Worm (Caenorhabditis elegans) whole organism, mixed stage, embryonic: ENCODE measurements around the gene F53F4.2.

Experiments
- M03D4.4 ChIP-seq: sonication (generic microtip); optimal IDR thresholded peaks from 2 replicates; lab custom pipeline; 2017; ENCODE audit warnings: mild to moderate bottlenecking, missing genetic modification characterization, missing compliant biosample characterization
- bed-3 ChIP-seq: fragments of 200-800 bp; sonication (Bioruptor generic); optimal IDR thresholded peaks from 3 replicates; lab custom pipeline; 2018; ENCODE audit warnings: mild to moderate bottlenecking, missing genetic modification characterization, moderate library complexity, missing compliant biosample characterization
- blmp-1 ChIP-seq: fragments of 150-350 bp; optimal IDR thresholded peaks from 2 replicates; lab custom pipeline; 2014; ENCODE audit warnings: missing biosample characterization, missing genetic modification characterization
- ceh-43 ChIP-seq: fragments of 200-800 bp; sonication (Bioruptor generic); optimal IDR thresholded peaks from 2 replicates; lab custom pipeline; 2018; ENCODE audit warnings: mild to moderate bottlenecking, missing genetic modification characterization, moderate library complexity, missing compliant biosample characterization
- ceh-83 ChIP-seq: fragments of 200-800 bp; sonication (Bioruptor generic); optimal IDR thresholded peaks from 2 replicates; lab custom pipeline; 2018; ENCODE audit warnings: mild to moderate bottlenecking, missing genetic modification characterization, missing compliant biosample characterization
- ces-1 ChIP-seq: fragments of 150-350 bp; optimal IDR thresholded peaks from 2 replicates; lab custom pipeline; 2014; ENCODE audit warnings: missing biosample characterization, missing genetic modification reagents, missing genetic modification characterization
- cnd-1 ChIP-seq: fragments of 200-800 bp; sonication (Bioruptor generic); optimal IDR thresholded peaks from 2 replicates; lab custom pipeline; 2018; ENCODE audit warnings: mild to moderate bottlenecking, missing genetic modification characterization, missing compliant biosample characterization
- drap-1 ChIP-seq: fragments of 200-800 bp; sonication (Bioruptor generic); optimal IDR thresholded peaks from 3 replicates; lab custom pipeline; 2018; ENCODE audit warnings: mild to moderate bottlenecking, missing genetic modification characterization, missing compliant biosample characterization
- elt-1 ChIP-seq: sonication (generic microtip); optimal IDR thresholded peaks from 2 replicates; lab custom pipeline; 2017; ENCODE audit warnings: missing genetic modification characterization, mild to moderate bottlenecking, missing compliant biosample characterization, antibody characterized with exemption, moderate library complexity, borderline replicate concordance; ENCODE audit not compliant: insufficient read depth
- elt-3 ChIP-seq: fragments of 150-350 bp; optimal IDR thresholded peaks from 2 replicates; lab custom pipeline; 2014; ENCODE audit warnings: missing biosample characterization, missing genetic modification characterization
- flh-1 ChIP-seq: fragments of 200-800 bp; sonication (Bioruptor generic); optimal IDR thresholded peaks from 2 replicates; lab custom pipeline; 2018; ENCODE audit warnings: mild to moderate bottlenecking, missing genetic modification characterization, moderate library complexity, missing compliant biosample characterization
- ham-2 ChIP-seq: fragments of 200-800 bp; sonication (Bioruptor generic); optimal IDR thresholded peaks from 2 replicates; lab custom pipeline; 2018; ENCODE audit warnings: mild to moderate bottlenecking, missing genetic modification characterization, missing compliant biosample characterization
- hlh-1 ChIP-seq: fragments of 150-350 bp; optimal IDR thresholded peaks from 2 replicates; lab custom pipeline; 2014; ENCODE audit warnings: missing biosample characterization, missing genetic modification reagents, missing genetic modification characterization
- lin-13 ChIP-seq: fragments of 150-350 bp; optimal IDR thresholded peaks from 2 replicates; lab custom pipeline; 2014; ENCODE audit warnings: missing biosample characterization, missing genetic modification characterization
- lsy-2 ChIP-seq: fragments of 150-350 bp; optimal IDR thresholded peaks from 2 replicates; lab custom pipeline; 2014; ENCODE audit warnings: missing biosample characterization, missing genetic modification characterization
- mab-5 ChIP-seq: fragments of 150-350 bp; optimal IDR thresholded peaks from 2 replicates; lab custom pipeline; 2014; ENCODE audit warnings: missing biosample characterization, missing genetic modification characterization
- mep-1 ChIP-seq: fragments of 150-350 bp; optimal IDR thresholded peaks from 2 replicates; lab custom pipeline; 2017; ENCODE audit warnings: missing biosample characterization, missing genetic modification reagents, missing genetic modification characterization, inconsistent platforms
- mls-2 ChIP-seq: sonication (generic microtip); optimal IDR thresholded peaks from 2 replicates; lab custom pipeline; 2016; ENCODE audit warnings: mild to moderate bottlenecking, missing genetic modification characterization, moderate library complexity, missing compliant biosample characterization
- nhr-12 ChIP-seq: fragments of 150-350 bp; optimal IDR thresholded peaks from 2 replicates; lab custom pipeline; 2014; ENCODE audit warnings: missing biosample characterization, missing genetic modification characterization
- nhr-2 ChIP-seq: fragments of 150-350 bp; optimal IDR thresholded peaks from 2 replicates; lab custom pipeline; 2014; ENCODE audit warnings: missing biosample characterization, missing genetic modification characterization
- nhr-237 ChIP-seq: fragments of 150-350 bp; optimal IDR thresholded peaks from 2 replicates; lab custom pipeline; 2014; ENCODE audit warnings: missing biosample characterization, missing genetic modification characterization
- nhr-76 ChIP-seq: sonication (generic microtip); optimal IDR thresholded peaks from 2 replicates; lab custom pipeline; 2017; ENCODE audit warnings: missing biosample characterization, missing genetic modification characterization
- pha-4 ChIP-seq: fragments of 150-350 bp; optimal IDR thresholded peaks from 2 replicates; lab custom pipeline; 2018; ENCODE audit warnings: missing biosample characterization, missing genetic modification reagents, missing genetic modification characterization
- sem-2 ChIP-seq: fragments of 200-800 bp; sonication (Bioruptor generic); optimal IDR thresholded peaks from 2 replicates; lab custom pipeline; 2018; ENCODE audit warnings: mild to moderate bottlenecking, missing genetic modification characterization, missing compliant biosample characterization
- snpc-4 ChIP-seq: fragments of 150-350 bp; optimal IDR thresholded peaks from 2 replicates; lab custom pipeline; 2014; ENCODE audit warnings: missing biosample characterization, missing genetic modification characterization
- sptf-1 ChIP-seq: sonication (generic microtip); optimal IDR thresholded peaks from 2 replicates; lab custom pipeline; 2017; ENCODE audit warnings: mild to moderate bottlenecking, missing genetic modification characterization, moderate library complexity, missing compliant biosample characterization
- tbx-8 ChIP-seq: fragments of 200-800 bp; sonication (Bioruptor generic); optimal IDR thresholded peaks from 2 replicates; lab custom pipeline; 2018; ENCODE audit warnings: mild to moderate bottlenecking, missing genetic modification characterization, moderate library complexity, missing compliant biosample characterization
- unc-120 ChIP-seq: sonication (generic microtip); optimal IDR thresholded peaks from 2 replicates; lab custom pipeline; 2017; ENCODE audit warnings: missing genetic modification characterization, missing compliant biosample characterization; ENCODE audit not compliant: poor library complexity, severe bottlenecking
- unc-39 ChIP-seq: fragments of 150-350 bp; optimal IDR thresholded peaks from 2 replicates; lab custom pipeline; 2014; ENCODE audit warnings: missing biosample characterization, missing genetic modification characterization
- unc-62 ChIP-seq: fragments of 150-350 bp; optimal IDR thresholded peaks from 2 replicates; lab custom pipeline; 2014; ENCODE audit warnings: missing biosample characterization, missing genetic modification reagents, missing genetic modification characterization
- zip-8 ChIP-seq: fragments of 150-350 bp; optimal IDR thresholded peaks from 2 replicates; lab custom pipeline; 2014; ENCODE audit warnings: missing biosample characterization, missing genetic modification characterization
- ztf-11 ChIP-seq: fragments of 150-350 bp; optimal IDR thresholded peaks from 2 replicates; lab custom pipeline; 2014; ENCODE audit warnings: missing biosample characterization, missing genetic modification characterization

F53F4.2 gene

ce11 chrV:13593083-13593482 is 3.7 kb upstream of the F53F4.2 start, which contains the start of gene F53F4.4:
Gene F53F4.4 (plus strand): TSS chrV:13593383.
- no peak for TF ChIP-seq zip-8
- TF ChIP-seq nhr-76: no peak
- no peak for TF ChIP-seq nhr-2 (tag; lab: Kevin White, UChicago)
- no peak for TF ChIP-seq snpc-4 (tag; lab: Kevin White, UChicago)
- no peak for TF ChIP-seq lin-13 (tag; lab: Kevin White, UChicago)
- TF ChIP-seq blmp-1 (tag; lab: Kevin White, UChicago): no peak
- TF ChIP-seq mab-5 (tag; lab: Kevin White, UChicago): no peak
- TF ChIP-seq nhr-12 (tag; lab: Kevin White, UChicago): no peak
- TF ChIP-seq drap-1: no peak
- no peak for TF ChIP-seq unc-62
- TF ChIP-seq elt-3: no peak
- TF ChIP-seq ceh-43 (GFP tag; lab: Kevin White, UChicago): no peak
- no peak for TF ChIP-seq cnd-1 (tag; lab: Kevin White, UChicago)

- TF ChIP-seq ces-1 (GFP tag; lab: Kevin White, UChicago): no peak
- no peak for TF ChIP-seq unc-39
- no peak for TF ChIP-seq blmp-1 (tag; lab: Kevin White, UChicago)
- no peak for TF ChIP-seq pha-4 (tag; lab: Kevin White, UChicago)
- TF ChIP-seq flh-1 (GFP tag; lab: Kevin White, UChicago): no peak
- no peak for TF ChIP-seq hlh-1 (tag; lab: Kevin White, UChicago)
- no peak for TF ChIP-seq nhr-237
- TF ChIP-seq mab-5 (tag; lab: Kevin White, UChicago): no peak
- no peak for TF ChIP-seq mep-1 (tag; lab: Kevin White, UChicago)
- no peak for TF ChIP-seq sptf-1 (tag; lab: Kevin White, UChicago)
- no peak for TF ChIP-seq ham-2 (GFP tag; lab: Kevin White, UChicago)
- TF ChIP-seq nhr-12 (tag; lab: Kevin White, UChicago): no peak
- no peak for TF ChIP-seq ztf-11 (tag; lab: Kevin White, UChicago)
- no peak for TF ChIP-seq snpc-4 (tag; lab: Kevin White, UChicago)
- no peak for TF ChIP-seq M03D4.4 (tag; lab: Kevin White, UChicago)
Measured at ce11 chrV:13591504-13592174, 2.2 kb upstream of the F53F4.2 start, which contains the start of gene tbcb-1. Gene tbcb-1 (plus strand): TSS chrV:13592124.

- TF ChIP-seq elt-3: no peak
- TF ChIP-seq ham-2 (GFP tag; lab: Kevin White, UChicago): no peak
- no peak for TF ChIP-seq tbx-8 (GFP tag; lab: Kevin White, UChicago)
- no peak for TF ChIP-seq nhr-76
- TF ChIP-seq lin-13 (tag; lab: Kevin White, UChicago): no peak
- no peak for TF ChIP-seq pha-4 (tag; lab: Kevin White, UChicago)
- no peak for TF ChIP-seq ztf-11 (tag; lab: Kevin White, UChicago)
- no peak for TF ChIP-seq bed-3 (GFP tag; lab: Kevin White, UChicago)
- no peak for TF ChIP-seq unc-120
- no peak for TF ChIP-seq cnd-1 (tag; lab: Kevin White, UChicago)
- no peak for TF ChIP-seq ceh-83 (GFP tag; lab: Kevin White, UChicago)
- TF ChIP-seq elt-1 (tag; lab: Kevin White, UChicago): no peak
- TF ChIP-seq lsy-2: no peak
Measured at ce11 chrV:13587902-13588301, 1.5 kb downstream of the F53F4.2 start, which contains the start of gene F53F4.17. Gene F53F4.17 (plus strand): TSS chrV:13588202.

DNA sequence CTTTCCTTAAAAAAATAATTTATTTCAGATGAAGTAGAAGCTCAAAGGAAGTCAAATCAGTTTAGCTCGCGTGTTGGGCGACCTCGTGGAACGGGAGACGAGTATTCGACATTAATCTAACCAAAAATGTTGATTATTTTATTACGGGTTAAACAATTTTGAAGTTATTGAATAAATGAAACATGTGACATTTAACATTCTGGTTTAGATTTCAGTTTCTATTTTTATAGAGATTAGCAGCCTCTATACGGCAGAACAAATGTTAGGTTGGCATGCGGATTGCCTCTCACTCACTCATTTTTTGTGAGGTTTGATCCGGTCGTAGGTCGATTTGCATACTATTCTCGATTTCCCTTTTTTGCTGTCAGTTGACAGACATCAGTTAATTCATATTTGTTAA is 4.9 kb downstream of the F53F4.2 start, which contains the start of gene F53F4.1:
Gene F53F4.1 (plus strand): TSS at position 301 of the 400 bp plus-strand sequence.
- no peak for TF ChIP-seq nhr-76

DNA sequence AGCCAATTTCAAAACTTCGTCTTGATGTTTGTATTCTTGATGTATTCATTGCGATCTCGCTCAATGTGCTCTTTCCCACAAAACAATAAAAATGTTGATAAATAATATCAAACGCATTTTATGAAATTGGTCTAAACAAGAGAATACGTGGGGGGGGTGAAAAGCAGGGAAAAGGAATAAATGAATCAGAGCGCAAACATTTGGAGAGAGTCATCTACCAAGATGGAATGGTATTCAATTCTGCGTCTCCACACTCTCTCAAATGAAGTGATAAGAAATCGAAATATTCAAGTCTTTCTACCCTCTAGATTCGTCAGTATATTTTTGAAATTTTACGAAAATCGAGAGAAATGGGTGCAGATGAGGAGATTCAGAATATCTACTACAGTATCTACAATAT is 8.7 kb downstream of the F53F4.2 start, which contains the start of gene C50B8.5:
Gene C50B8.5 (plus strand): TSS at position 273 of the 400 bp plus-strand sequence.
- TF ChIP-seq zip-8 (no peak), pha-4 (tag; lab: Kevin White, UChicago) (no peak), unc-120 (no peak), nhr-76 (no peak), elt-1 (tag; lab: Kevin White, UChicago) (no peak), nhr-12 (tag; lab: Kevin White, UChicago) (no peak), mep-1 (tag; lab: Kevin White, UChicago) (no peak), mls-2 (tag; lab: Kevin White, UChicago) (no peak), hlh-1 (tag; lab: Kevin White, UChicago) (no peak), bed-3 (GFP tag; lab: Kevin White, UChicago) (no peak), blmp-1 (tag; lab: Kevin White, UChicago) (no peak), sem-2 (GFP tag; lab: Kevin White, UChicago) (no peak), flh-1 (GFP tag; lab: Kevin White, UChicago) (no peak)
